Fruit fly (Drosophila melanogaster): ENCODE data around the gene Wbp2.

Gene Wbp2

DNA sequence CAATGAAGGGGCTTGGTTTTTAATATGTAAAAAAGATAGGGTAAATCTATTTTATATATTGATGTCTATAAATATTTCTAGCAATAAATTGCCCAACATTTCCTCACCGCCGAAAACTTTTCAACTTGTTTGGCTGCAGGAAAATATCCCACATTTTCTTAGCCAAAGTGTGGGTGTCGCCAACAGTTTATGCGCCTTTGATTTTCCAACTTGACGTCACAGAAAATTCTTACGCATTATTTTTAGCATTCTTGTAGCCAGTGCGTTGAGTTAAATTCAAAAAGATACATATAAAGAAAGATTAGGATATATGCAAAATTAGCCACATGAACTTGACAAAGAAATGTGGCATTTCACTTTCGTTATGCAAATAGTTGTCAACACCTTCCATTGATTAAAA, 10.1 kb upstream of the Wbp2 start:
- no peak for TF ChIP-seq fru (GFP tag; optimal IDR thresholded peaks at IDR 0.05)
- no peak for TF ChIP-seq brk (GFP tag; optimal IDR thresholded peaks at IDR 0.05)
- TF ChIP-seq jim (GFP tag; optimal IDR thresholded peaks at IDR 0.05) = no peak
- no peak for TF ChIP-seq dl (GFP tag; optimal IDR thresholded peaks at IDR 0.05; ENCODE audit: insufficient read depth in 1 of 2, partially characterized antibody in 2 of 2)
- TF ChIP-seq sage (GFP tag; optimal IDR thresholded peaks at IDR 0.05) = no peak

DNA sequence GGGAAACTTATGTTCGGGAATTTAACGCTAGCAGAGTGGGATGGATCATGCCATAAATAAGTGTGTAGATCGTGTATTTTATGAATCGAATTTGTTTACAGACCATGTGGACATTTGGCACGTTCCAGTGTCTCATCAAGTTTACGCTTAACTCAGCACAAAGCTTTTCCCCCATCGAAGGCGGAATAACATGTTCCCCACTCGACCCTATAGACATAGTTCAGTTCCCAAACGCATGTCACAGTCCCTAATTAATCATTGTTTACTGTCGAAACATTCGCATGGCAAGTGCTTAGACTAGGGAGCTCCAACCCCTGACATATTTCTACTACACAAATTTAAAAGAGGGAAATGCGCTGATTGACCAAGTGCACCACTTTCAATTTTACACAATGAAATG, 8.5 kb upstream of the Wbp2 start:
- TF ChIP-seq woc (GFP tag; optimal IDR thresholded peaks at IDR 0.05) = no peak
- no peak for TF ChIP-seq ey (GFP tag; optimal IDR thresholded peaks at IDR 0.05)
- no peak for TF ChIP-seq CG32264 (GFP tag; optimal IDR thresholded peaks at IDR 0.05)
- TF ChIP-seq Hr78 (GFP tag; optimal IDR thresholded peaks at IDR 0.05) = no peak
- no peak for TF ChIP-seq foxo (GFP tag; optimal IDR thresholded peaks at IDR 0.05)
- TF ChIP-seq fru (GFP tag; optimal IDR thresholded peaks at IDR 0.05) = no peak
- TF ChIP-seq GATAd (GFP tag; optimal IDR thresholded peaks at IDR 0.05) = no peak
- no peak for TF ChIP-seq brk (GFP tag; optimal IDR thresholded peaks at IDR 0.05)
- no peak for TF ChIP-seq Hnf4 (GFP tag; optimal IDR thresholded peaks at IDR 0.05)
- TF ChIP-seq sv (GFP tag; optimal IDR thresholded peaks at IDR 0.05) = no peak
- TF ChIP-seq pan (optimal IDR thresholded peaks at IDR 0.05) = no peak
- no peak for TF ChIP-seq Jra (GFP tag; optimal IDR thresholded peaks at IDR 0.05)
- TF ChIP-seq h (GFP tag; optimal IDR thresholded peaks at IDR 0.05) = no peak
- no peak for TF ChIP-seq dl (GFP tag; optimal IDR thresholded peaks at IDR 0.05; ENCODE audit: insufficient read depth in 1 of 2, partially characterized antibody in 2 of 2)
- no peak for TF ChIP-seq Hr83 (GFP tag; optimal IDR thresholded peaks at IDR 0.05; ENCODE audit: poor library complexity, severe bottlenecking)
- no peak for TF ChIP-seq dmrt93B (GFP tag; optimal IDR thresholded peaks at IDR 0.05)

DNA sequence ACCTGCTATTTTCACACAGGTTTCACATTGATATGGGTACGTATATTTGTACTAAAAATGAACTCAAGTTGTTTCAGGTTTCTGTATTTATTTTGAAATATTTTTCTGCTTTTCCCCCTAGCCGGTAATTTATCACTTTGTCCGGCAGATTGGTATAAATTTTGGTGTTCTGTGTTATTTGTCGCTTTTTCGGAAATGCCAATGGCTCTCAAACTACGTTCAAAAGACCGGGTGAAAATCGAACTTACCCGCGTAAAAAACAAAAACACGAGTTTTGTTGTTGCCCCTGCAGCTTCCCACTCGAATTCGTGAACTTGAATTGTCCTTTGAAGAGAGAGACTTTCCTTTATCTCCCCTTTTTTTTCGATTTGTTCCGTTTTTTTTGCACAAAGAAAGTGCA, 7.4 kb upstream of the Wbp2 start:
- TF ChIP-seq Mio (GFP tag; optimal IDR thresholded peaks at IDR 0.05) = no peak
- TF ChIP-seq OdsH (GFP tag; optimal IDR thresholded peaks at IDR 0.05) = no peak
- no peak for TF ChIP-seq CG9705 (GFP tag; optimal IDR thresholded peaks at IDR 0.05)
- no peak for TF ChIP-seq N (GFP tag; optimal IDR thresholded peaks at IDR 0.05)
- TF ChIP-seq woc (GFP tag; optimal IDR thresholded peaks at IDR 0.05) = no peak
- TF ChIP-seq rgr (GFP tag; optimal IDR thresholded peaks at IDR 0.05) = no peak
- no peak for TF ChIP-seq sage (GFP tag; optimal IDR thresholded peaks at IDR 0.05)
- TF ChIP-seq tai (GFP tag; optimal IDR thresholded peaks at IDR 0.05) = no peak
- TF ChIP-seq Hnf4 (GFP tag; optimal IDR thresholded peaks at IDR 0.05) = no peak
- TF ChIP-seq pan (optimal IDR thresholded peaks at IDR 0.05) = no peak
- no peak for TF ChIP-seq Hr83 (GFP tag; optimal IDR thresholded peaks at IDR 0.05; ENCODE audit: poor library complexity, severe bottlenecking)
- TF ChIP-seq CrebA (GFP tag; optimal IDR thresholded peaks at IDR 0.05; ENCODE audit: borderline replicate concordance) = no peak
- no peak for TF ChIP-seq GATAd (GFP tag; optimal IDR thresholded peaks at IDR 0.05)
- TF ChIP-seq br (GFP tag; optimal IDR thresholded peaks at IDR 0.05) = no peak
- no peak for TF ChIP-seq brk (GFP tag; optimal IDR thresholded peaks at IDR 0.05)
- TF ChIP-seq Sp1 (GFP tag; optimal IDR thresholded peaks at IDR 0.05) = no peak
- TF ChIP-seq Dfd (GFP tag; optimal IDR thresholded peaks at IDR 0.05) = no peak

DNA sequence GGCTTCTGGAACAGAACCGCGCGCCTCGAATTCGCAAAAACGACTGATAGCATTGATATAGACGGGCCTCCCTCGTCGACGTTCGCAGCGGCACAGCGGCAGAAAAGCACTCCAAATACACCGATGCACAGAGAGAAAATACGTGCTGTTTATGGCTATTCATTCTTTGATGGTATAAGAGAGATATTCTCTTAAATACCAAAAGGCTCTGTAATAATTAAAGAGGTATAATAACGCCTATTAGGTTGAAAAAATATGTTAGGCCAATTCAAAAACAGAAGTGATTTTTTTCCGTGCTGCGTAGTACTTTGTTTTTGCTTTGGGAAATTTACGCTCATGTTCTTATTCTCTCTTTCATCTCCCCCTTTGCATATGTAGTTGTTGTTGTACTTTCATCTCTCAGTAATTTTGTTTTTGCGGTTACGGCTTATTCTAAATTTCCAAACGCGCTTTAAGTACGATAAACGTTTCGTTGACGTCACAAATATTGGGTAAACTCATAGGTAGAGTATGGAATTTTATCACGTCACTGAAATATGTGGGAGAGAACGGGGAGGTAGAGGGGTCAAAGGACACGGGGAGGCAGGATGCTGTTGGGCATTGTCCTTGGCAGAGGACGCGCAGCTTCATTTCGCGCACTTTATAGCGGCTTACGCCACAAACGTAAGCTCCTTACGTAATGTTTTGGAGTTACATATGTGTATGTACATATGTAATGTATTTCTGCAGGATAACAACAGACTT, 6.7 kb upstream of the Wbp2 start, which contains the start of gene nebu:
Gene nebu (minus strand): TSS at position 51 of the 744 bp plus-strand sequence.
- TF ChIP-seq br (GFP tag; optimal IDR thresholded peaks at IDR 0.05) (peak; percentile 99), lola (GFP tag; optimal IDR thresholded peaks at IDR 0.05) (no peak), sage (GFP tag; optimal IDR thresholded peaks at IDR 0.05) (peak; percentile 95), fru (GFP tag; optimal IDR thresholded peaks at IDR 0.05) (peak; percentile 99), dsf (GFP tag; optimal IDR thresholded peaks at IDR 0.05; ENCODE audit: borderline replicate concordance) (peak; percentile 89), CG9705 (GFP tag; optimal IDR thresholded peaks at IDR 0.05) (peak; percentile 91), dl (GFP tag; optimal IDR thresholded peaks at IDR 0.05; ENCODE audit: insufficient read depth in 1 of 2, partially characterized antibody in 2 of 2) (no peak), brk (GFP tag; optimal IDR thresholded peaks at IDR 0.05) (peak; percentile 98), h (GFP tag; optimal IDR thresholded peaks at IDR 0.05) (peak; percentile 99), Sp1 (GFP tag; optimal IDR thresholded peaks at IDR 0.05) (peak; percentile 97), Vsx2 (GFP tag; optimal IDR thresholded peaks at IDR 0.05; ENCODE audit: partially characterized antibody) (no peak), dmrt93B (GFP tag; optimal IDR thresholded peaks at IDR 0.05) (peak; percentile 97), Abd-B (GFP tag; optimal IDR thresholded peaks at IDR 0.05) (no peak), tai (GFP tag; optimal IDR thresholded peaks at IDR 0.05) (peak; percentile 95), Dif (GFP tag; optimal IDR thresholded peaks at IDR 0.05; ENCODE audit: partially characterized antibody) (no peak), HLH106 (tag; optimal IDR thresholded peaks at IDR 0.05) (peak; percentile 98), pan (optimal IDR thresholded peaks at IDR 0.05) (no peak), psq (GFP tag; optimal IDR thresholded peaks at IDR 0.05) (peak; percentile 97), ey (GFP tag; optimal IDR thresholded peaks at IDR 0.05) (peak; percentile 99), GATAd (GFP tag; optimal IDR thresholded peaks at IDR 0.05) (peak; percentile 88), Hr83 (GFP tag; optimal IDR thresholded peaks at IDR 0.05; ENCODE audit: poor library complexity, severe bottlenecking) (peak; percentile 74), Hr78 (GFP tag; optimal IDR thresholded peaks at IDR 0.05) (no peak), Jra (GFP tag; optimal IDR thresholded peaks at IDR 0.05) (peak; percentile 97), foxo (GFP tag; optimal IDR thresholded peaks at IDR 0.05) (peak; percentile 96 to 99), Hnf4 (GFP tag; optimal IDR thresholded peaks at IDR 0.05) (peak; percentile 99), usp (GFP tag; optimal IDR thresholded peaks at IDR 0.05) (no peak), Rel (GFP tag; optimal IDR thresholded peaks at IDR 0.05) (peak; percentile 96), Rel (tag; optimal IDR thresholded peaks at IDR 0.05) (peak; percentile 87), Dfd (GFP tag; optimal IDR thresholded peaks at IDR 0.05) (no peak), CrebA (GFP tag; optimal IDR thresholded peaks at IDR 0.05; ENCODE audit: borderline replicate concordance) (peak; percentile 87), CG32264 (GFP tag; optimal IDR thresholded peaks at IDR 0.05) (peak; percentile 98), rgr (GFP tag; optimal IDR thresholded peaks at IDR 0.05) (peak; percentile 99), Myc (optimal IDR thresholded peaks at IDR 0.05) (no peak), woc (GFP tag; optimal IDR thresholded peaks at IDR 0.05) (peak; percentile 96)

Data from whole organism, wandering third instar larva.